Fruit fly (Drosophila melanogaster) whole organism, embryonic: ENCODE measurements around the gene mRpL12.

Experiments
- CG11456 ChIP-seq: fragments of 200-800 bp; sonication (Bioruptor generic); IDR thresholded peaks from 3 replicates; pipeline ENCODE4 v1.3.6; 2022; ENCODE audit warnings: missing biosample characterization, missing genetic modification characterization
- CG11560 ChIP-seq: fragments of 200-800 bp; sonication (Bioruptor generic); IDR thresholded peaks from 3 replicates; pipeline ENCODE4 v1.3.6; 2022; ENCODE audit warnings: missing biosample characterization, missing genetic modification characterization
- CG11723 ChIP-seq: fragments of 200-800 bp; sonication (Bioruptor generic); optimal IDR thresholded peaks from 2 replicates; lab custom pipeline; 2017; ENCODE audit warnings: missing biosample characterization, mild to moderate bottlenecking, missing genetic modification characterization
- CG13123 ChIP-seq: fragments of 200-800 bp; sonication (Bioruptor generic); optimal IDR thresholded peaks from 2 replicates; lab custom pipeline; 2016; ENCODE audit warnings: missing biosample characterization, missing genetic modification characterization
- CG13894 ChIP-seq: fragments of 200-800 bp; sonication (Bioruptor generic); optimal IDR thresholded peaks from 3 replicates; lab custom pipeline; 2018; ENCODE audit warnings: missing biosample characterization, mild to moderate bottlenecking, missing genetic modification characterization, moderate library complexity
- CG14710 ChIP-seq: fragments of 200-800 bp; sonication (Bioruptor generic); optimal IDR thresholded peaks from 3 replicates; lab custom pipeline; 2019; ENCODE audit warnings: missing biosample characterization, mild to moderate bottlenecking, missing genetic modification characterization, moderate library complexity
- CG15073 ChIP-seq: fragments of 200-800 bp; sonication (Bioruptor generic); optimal IDR thresholded peaks from 2 replicates; lab custom pipeline; 2016; ENCODE audit warnings: missing biosample characterization, missing genetic modification characterization
- CG15269 ChIP-seq: fragments of 200-800 bp; sonication (Bioruptor generic); optimal IDR thresholded peaks from 2 replicates; lab custom pipeline; 2018; ENCODE audit warnings: missing biosample characterization, mild to moderate bottlenecking, missing genetic modification characterization, moderate library complexity
- CG1647 ChIP-seq: fragments of 200-800 bp; sonication (Bioruptor generic); optimal IDR thresholded peaks from 3 replicates; lab custom pipeline; 2016; ENCODE audit warnings: missing biosample characterization, missing genetic modification characterization
- CG16779 ChIP-seq: fragments of 200-800 bp; sonication (Bioruptor generic); IDR thresholded peaks from 2 replicates; pipeline ENCODE4 v1.3.6; 2022; ENCODE audit warnings: missing biosample characterization, missing genetic modification characterization
- CG16815 ChIP-seq: fragments of 200-800 bp; sonication (Bioruptor generic); optimal IDR thresholded peaks from 3 replicates; lab custom pipeline; 2017; ENCODE audit warnings: missing biosample characterization, mild to moderate bottlenecking, missing genetic modification characterization
- CG18011 ChIP-seq: fragments of 200-800 bp; sonication (Bioruptor generic); optimal IDR thresholded peaks from 2 replicates; lab custom pipeline; 2017; ENCODE audit warnings: missing biosample characterization, missing genetic modification characterization, mild to moderate bottlenecking, moderate library complexity, missing genotype
- CG18476 ChIP-seq: fragments of 200-800 bp; sonication (Bioruptor generic); optimal IDR thresholded peaks from 2 replicates; lab custom pipeline; 2016; ENCODE audit warnings: missing biosample characterization, mild to moderate bottlenecking, missing genetic modification characterization
- CG18619 ChIP-seq: fragments of 200-800 bp; sonication (Bioruptor generic); optimal IDR thresholded peaks from 3 replicates; lab custom pipeline; 2017; ENCODE audit warnings: missing biosample characterization, mild to moderate bottlenecking, missing genetic modification characterization
- CG33213 ChIP-seq: fragments of 200-800 bp; sonication (Bioruptor generic); optimal IDR thresholded peaks from 3 replicates; lab custom pipeline; 2016; ENCODE audit warnings: missing biosample characterization, missing genetic modification characterization
- CG3847 ChIP-seq: fragments of 200-800 bp; sonication (Bioruptor generic); IDR thresholded peaks from 2 replicates; pipeline ENCODE4 v1.3.6; 2022; ENCODE audit warnings: missing biosample characterization, missing genetic modification characterization
- CG6689 ChIP-seq: fragments of 200-800 bp; sonication (Bioruptor generic); IDR thresholded peaks from 2 replicates; pipeline ENCODE4 v1.3.6; 2022; ENCODE audit warnings: missing biosample characterization, missing genetic modification characterization
- CG8290 ChIP-seq, 3 experiments: fragments of 200-800 bp; sonication (Bioruptor generic); optimal IDR thresholded peaks; 2 replicates each; lab custom pipeline; 2016 to 2019; ENCODE audit warnings: missing biosample characterization in 3 of 3, missing genetic modification characterization in 3 of 3, mild to moderate bottlenecking in 2 of 3, moderate library complexity in 1 of 3
- D ChIP-seq, 2 experiments: fragments of 200-800 bp in 1 of 2; fragments of >200 bp in 1 of 2; sonication (Bioruptor generic) in 1 of 2; optimal IDR thresholded peaks; 2 replicates in 1 of 2; 3 replicates in 1 of 2; lab custom pipeline; 2017; ENCODE audit warnings: mild to moderate bottlenecking in 1 of 2, missing biosample characterization in 1 of 2, missing genetic modification characterization in 1 of 2, missing genetic modification reagents in 1 of 2
- Eip74EF ChIP-seq, 2 experiments: fragments of 200-800 bp in 1 of 2; fragments of >200 bp in 1 of 2; sonication (Bioruptor generic) in 1 of 2; optimal IDR thresholded peaks; 2 replicates each; lab custom pipeline; 2017 to 2019; ENCODE audit warnings: missing biosample characterization in 2 of 2, missing genetic modification characterization in 2 of 2, mild to moderate bottlenecking in 1 of 2, moderate library complexity in 1 of 2
- Jarid2 ChIP-seq: fragments of 200-800 bp; sonication (Bioruptor generic); optimal IDR thresholded peaks from 3 replicates; lab custom pipeline; 2017; ENCODE audit warnings: mild to moderate bottlenecking, missing biosample characterization, missing genetic modification reagents, missing genetic modification characterization
- Nf-YC ChIP-seq: fragments of 200-800 bp; optimal IDR thresholded peaks from 3 replicates; lab custom pipeline; 2019; ENCODE audit warnings: missing biosample characterization, mild to moderate bottlenecking, missing genetic modification characterization, moderate library complexity
- Pdp1 ChIP-seq, 2 experiments: fragments of 200-800 bp; sonication (Bioruptor generic); optimal IDR thresholded peaks; 3 replicates each; lab custom pipeline; 2016; ENCODE audit warnings: missing biosample characterization in 2 of 2, missing genetic modification characterization in 2 of 2, mild to moderate bottlenecking in 1 of 2, moderate library complexity in 1 of 2
- Ptx1 ChIP-seq: fragments of 200-800 bp; sonication (Bioruptor generic); IDR thresholded peaks from 2 replicates; pipeline ENCODE4 v1.3.6; 2022; ENCODE audit warnings: missing biosample characterization, missing genetic modification characterization
- Rfx ChIP-seq: fragments of 200-800 bp; sonication (Bioruptor generic); IDR thresholded peaks from 2 replicates; pipeline ENCODE4 v1.3.6; 2022; ENCODE audit warnings: missing biosample characterization, missing genetic modification characterization
- ab ChIP-seq: fragments of 200-800 bp; sonication (Bioruptor generic); optimal IDR thresholded peaks from 2 replicates; lab custom pipeline; 2016; ENCODE audit warnings: missing biosample characterization, missing genetic modification characterization
- ap ChIP-seq: fragments of 200-800 bp; sonication (Bioruptor generic); IDR thresholded peaks from 2 replicates; pipeline ENCODE4 v1.3.6; 2022; ENCODE audit warnings: missing biosample characterization, missing genetic modification characterization
- cg ChIP-seq: fragments of 200-800 bp; sonication (Bioruptor generic); optimal IDR thresholded peaks from 3 replicates; lab custom pipeline; 2019; ENCODE audit warnings: missing biosample characterization, mild to moderate bottlenecking, missing genetic modification characterization, moderate library complexity
- dati ChIP-seq: fragments of 200-800 bp; sonication (Bioruptor generic); IDR thresholded peaks from 2 replicates; pipeline ENCODE4 v1.3.6; 2022; ENCODE audit warnings: missing biosample characterization, missing genetic modification characterization
- disco-r ChIP-seq: fragments of 200-800 bp; sonication (Bioruptor generic); optimal IDR thresholded peaks from 2 replicates; lab custom pipeline; 2016; ENCODE audit warnings: missing biosample characterization, missing genetic modification characterization
- ftz-f1 ChIP-seq: fragments of 200-800 bp; sonication (Bioruptor generic); optimal IDR thresholded peaks from 2 replicates; lab custom pipeline; 2016; ENCODE audit warnings: missing biosample characterization, missing genetic modification characterization
- insv ChIP-seq, 2 experiments: fragments of 200-800 bp; sonication (Bioruptor generic); optimal IDR thresholded peaks; 3 replicates each; lab custom pipeline; 2016 to 2018; ENCODE audit warnings: missing biosample characterization in 2 of 2, missing genetic modification characterization in 2 of 2
- lola ChIP-seq, 3 experiments: fragments of >200 bp in 2 of 3; fragments of 200-800 bp in 1 of 3; sonication (Bioruptor generic) in 1 of 3; optimal IDR thresholded peaks; 2 replicates each; lab custom pipeline; 2017 to 2019; ENCODE audit warnings: missing biosample characterization in 3 of 3, missing genetic modification characterization in 3 of 3, mild to moderate bottlenecking in 1 of 3, moderate library complexity in 1 of 3
- lov ChIP-seq, 2 experiments: fragments of 200-800 bp in 1 of 2; fragments of >200 bp in 1 of 2; sonication (Bioruptor generic) in 1 of 2; IDR thresholded peaks in 1 of 2; optimal IDR thresholded peaks in 1 of 2; 2 replicates in 1 of 2; 3 replicates in 1 of 2; pipeline versions ENCODE4 v1.3.6 to Lab custom; 2017 to 2022; ENCODE audit warnings: missing biosample characterization in 1 of 2, missing genetic modification characterization in 1 of 2
- nmo ChIP-seq: fragments of 200-800 bp; sonication (Bioruptor generic); optimal IDR thresholded peaks from 2 replicates; lab custom pipeline; 2018; ENCODE audit warnings: missing biosample characterization, mild to moderate bottlenecking, missing genetic modification characterization, moderate library complexity
- nom ChIP-seq: fragments of 200-800 bp; sonication (Bioruptor generic); optimal IDR thresholded peaks from 2 replicates; lab custom pipeline; 2017; ENCODE audit warnings: missing biosample characterization, missing genetic modification characterization, mild to moderate bottlenecking, moderate library complexity, missing genetic modification reagents
- oc ChIP-seq: fragments of 200-800 bp; sonication (Bioruptor generic); optimal IDR thresholded peaks from 2 replicates; lab custom pipeline; 2018; ENCODE audit warnings: missing biosample characterization, mild to moderate bottlenecking, missing genetic modification characterization, moderate library complexity
- org-1 ChIP-seq: fragments of 200-800 bp; sonication (Bioruptor generic); optimal IDR thresholded peaks from 2 replicates; lab custom pipeline; 2017; ENCODE audit warnings: missing biosample characterization, missing genetic modification characterization
- prd ChIP-seq, 3 experiments: fragments of >200 bp in 2 of 3; fragments of 200-800 bp in 1 of 3; sonication (Bioruptor generic) in 1 of 3; optimal IDR thresholded peaks in 2 of 3; IDR thresholded peaks in 1 of 3; 2 replicates in 2 of 3; 3 replicates in 1 of 3; pipeline versions ENCODE4 v1.3.6 to Lab custom; 2017 to 2022; ENCODE audit warnings: missing biosample characterization in 1 of 3, missing genetic modification characterization in 1 of 3
- ranshi ChIP-seq: fragments of 200-800 bp; sonication (Bioruptor generic); IDR thresholded peaks from 2 replicates; pipeline ENCODE4 v1.3.6; 2022; ENCODE audit warnings: missing biosample characterization, missing genetic modification characterization
- rib ChIP-seq: fragments of 200-800 bp; sonication (Bioruptor generic); IDR thresholded peaks from 2 replicates; pipeline ENCODE4 v1.3.6; 2022; ENCODE audit warnings: missing biosample characterization, missing genetic modification characterization
- sens ChIP-seq: fragments of 200-800 bp; sonication (Bioruptor generic); peaks from one replicate; lab custom pipeline; 2016; ENCODE audit warnings: missing biosample characterization, missing genetic modification characterization
- sens-2 ChIP-seq: fragments of 200-800 bp; sonication (Bioruptor generic); IDR thresholded peaks from 2 replicates; pipeline ENCODE4 v1.3.6; 2022; ENCODE audit warnings: missing biosample characterization, missing genetic modification characterization
- slbo ChIP-seq: fragments of 200-800 bp; sonication (Bioruptor generic); IDR thresholded peaks from 2 replicates; pipeline ENCODE4 v1.3.6; 2022; ENCODE audit warnings: missing biosample characterization, missing genetic modification characterization
- slp2 ChIP-seq: fragments of 200-800 bp; sonication (Bioruptor generic); optimal IDR thresholded peaks from 2 replicates; lab custom pipeline; 2016; ENCODE audit warnings: missing biosample characterization, missing genetic modification characterization
- tna ChIP-seq: fragments of 200-800 bp; sonication (Bioruptor generic); IDR thresholded peaks from 2 replicates; pipeline ENCODE4 v1.3.6; 2022; ENCODE audit warnings: missing biosample characterization, missing genetic modification characterization; ENCODE audit not compliant: partially characterized antibody
- toy ChIP-seq: fragments of 200-800 bp; sonication (Bioruptor generic); IDR thresholded peaks from 2 replicates; pipeline ENCODE4 v1.3.6; 2022; ENCODE audit warnings: missing biosample characterization, missing genetic modification characterization
- vnd ChIP-seq: fragments of 200-800 bp; sonication (Bioruptor generic); IDR thresholded peaks from 3 replicates; pipeline ENCODE4 v1.3.6; 2022; ENCODE audit warnings: missing biosample characterization, missing genetic modification characterization; ENCODE audit not compliant: partially characterized antibody
- z ChIP-seq: fragments of 200-800 bp; sonication (Bioruptor generic); IDR thresholded peaks from 3 replicates; pipeline ENCODE4 v1.3.6; 2022; ENCODE audit warnings: missing biosample characterization, missing genetic modification characterization

Gene mRpL12

DNA sequence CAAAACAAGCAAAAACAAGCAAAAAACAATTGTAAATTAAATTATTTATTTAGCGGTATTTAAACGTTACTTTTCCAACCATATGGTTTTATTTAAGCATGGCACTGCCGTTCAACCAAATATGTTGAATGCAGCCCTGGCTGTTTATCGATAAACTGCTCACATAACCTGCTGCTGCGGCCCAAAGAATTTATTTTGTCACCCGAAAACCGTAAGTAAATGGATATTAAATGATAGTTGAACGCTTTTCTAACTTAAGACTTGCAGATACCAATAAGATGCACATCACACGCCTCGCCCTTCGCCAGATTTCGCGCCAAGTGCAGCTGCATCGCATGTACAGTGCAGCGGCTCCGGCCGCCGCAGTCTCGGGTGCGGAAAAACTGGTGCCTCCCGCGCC lies at the start of gene mRpL12 (continued):
- TF ChIP-seq Pdp1 (GFP tag; optimal IDR thresholded peaks at IDR 0.05; lab: Kevin White, UChicago) = peak in 1 of 2 experiments; percentile 98
- TF ChIP-seq nmo (GFP tag; lab: Kevin White, UChicago) = peak; percentile 2
- no peak for TF ChIP-seq slp2 (GFP tag; lab: Kevin White, UChicago)
- TF ChIP-seq tna = no peak
- no peak for TF ChIP-seq CG11560
- TF ChIP-seq sens-2 (GFP tag; lab: Robert Waterston, UW) = no peak
- no peak for TF ChIP-seq ranshi (GFP tag; lab: Robert Waterston, UW)
- no peak for TF ChIP-seq CG15073
- no peak for TF ChIP-seq Ptx1
- TF ChIP-seq CG18619 (GFP tag; lab: Kevin White, UChicago) = no peak
- no peak for TF ChIP-seq CG11723 (GFP tag; lab: Kevin White, UChicago)
- TF ChIP-seq lov (optimal IDR thresholded peaks at IDR 0.05; lab: Kevin White, UChicago) = no peak
- no peak for TF ChIP-seq lov (GFP tag; IDR thresholded peaks at IDR 0.05; lab: Robert Waterston, UW)
- no peak for TF ChIP-seq toy
- TF ChIP-seq CG13123 = no peak
- no peak for TF ChIP-seq CG15269 (tag; lab: Kevin White, UChicago)
- TF ChIP-seq CG11456 (GFP tag; lab: Robert Waterston, UW) = no peak
- TF ChIP-seq Jarid2 (GFP tag; lab: Kevin White, UChicago) = no peak
- TF ChIP-seq CG33213 (GFP tag; lab: Kevin White, UChicago) = no peak
- peak; percentile 40 for TF ChIP-seq sens (GFP tag; lab: Kevin White, UChicago)
- no peak for TF ChIP-seq Eip74EF (GFP tag; optimal IDR thresholded peaks at IDR 0.05; lab: Kevin White, UChicago)
- TF ChIP-seq CG18476 (GFP tag; lab: Kevin White, UChicago) = no peak
- TF ChIP-seq lola (GFP tag; optimal IDR thresholded peaks at IDR 0.05; lab: Kevin White, UChicago) = no peak
- no peak for TF ChIP-seq disco-r (GFP tag; lab: Kevin White, UChicago)
- TF ChIP-seq CG13894 (tag; lab: Kevin White, UChicago) = no peak
- no peak for TF ChIP-seq Nf-YC (tag; lab: Kevin White, UChicago)
- TF ChIP-seq slbo (GFP tag; lab: Robert Waterston, UW) = 0 out of 2 replicates have a peak, but pooled peaks have one; percentile 25
- TF ChIP-seq CG1647 (GFP tag; lab: Kevin White, UChicago) = no peak
- no peak for TF ChIP-seq CG18011 (GFP tag; lab: Kevin White, UChicago)

DNA sequence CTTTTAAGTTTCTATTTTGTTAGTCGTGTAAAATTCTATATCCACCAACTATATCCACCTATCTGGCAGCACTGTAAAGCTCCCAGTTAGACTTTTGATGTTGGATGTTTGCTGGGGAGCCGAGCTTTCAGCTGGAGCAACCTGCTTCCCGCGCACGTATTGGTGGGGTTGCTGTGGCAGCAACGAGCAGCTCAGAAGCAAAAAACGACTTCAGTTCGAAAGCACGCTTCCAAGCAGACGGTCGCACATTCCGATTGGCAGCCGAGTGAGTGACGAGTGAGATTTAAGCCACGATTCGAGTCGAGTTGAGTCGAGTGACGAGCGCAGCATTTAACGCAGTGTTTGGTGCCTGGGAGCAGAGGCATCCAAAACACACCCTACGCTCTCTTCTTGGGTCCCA lies 44.3 kb upstream of the mRpL12 start, which contains the start of the genes Tsp66E and mfr:
Gene Tsp66E, plus strand, starts transcription at position 168 of the 400 bp plus-strand sequence.
Gene mfr, minus strand, starts transcription at position 340 of the 400 bp plus-strand sequence.
- no peak for TF ChIP-seq CG3847
- peak; percentile 57 for TF ChIP-seq oc (tag; lab: Kevin White, UChicago)
- peak; percentile 20 for TF ChIP-seq ftz-f1 (GFP tag; lab: Kevin White, UChicago)
- peak; percentile 88 for TF ChIP-seq nom (GFP tag; lab: Kevin White, UChicago)
- peak; percentile 96 for TF ChIP-seq CG16779 (GFP tag; lab: Robert Waterston, UW)
- TF ChIP-seq ab (GFP tag; lab: Kevin White, UChicago) = no peak
- no peak for TF ChIP-seq CG6689 (GFP tag; lab: Robert Waterston, UW)
- no peak for TF ChIP-seq D (optimal IDR thresholded peaks at IDR 0.05; lab: Kevin White, UChicago)
- TF ChIP-seq D (GFP tag; optimal IDR thresholded peaks at IDR 0.05; lab: Kevin White, UChicago) = no peak
- peak; percentile 89 for TF ChIP-seq z (GFP tag; lab: Robert Waterston, UW)
- TF ChIP-seq CG16815 (GFP tag; lab: Kevin White, UChicago) = no peak
- no peak for TF ChIP-seq dati (GFP tag; lab: Robert Waterston, UW)
- no peak for TF ChIP-seq vnd (GFP tag; lab: Robert Waterston, UW)
- peak; percentile 52; the same call in 1 of the 2 replicates for TF ChIP-seq rib (GFP tag; lab: Robert Waterston, UW)
- TF ChIP-seq insv (GFP tag; optimal IDR thresholded peaks at IDR 0.05; lab: Kevin White, UChicago) = no peak
- no peak; the same call in 1 of the 2 replicates for TF ChIP-seq tna
- no peak for TF ChIP-seq org-1 (GFP tag; lab: Kevin White, UChicago)
- no peak for TF ChIP-seq ap (GFP tag; lab: Robert Waterston, UW)
- peak; percentile 27 for TF ChIP-seq cg
- TF ChIP-seq Rfx (GFP tag; lab: Robert Waterston, UW) = peak; percentile 31; the same call in 1 of the 2 replicates
- TF ChIP-seq CG14710 (tag; lab: Kevin White, UChicago) = no peak
- TF ChIP-seq CG8290 (GFP tag; optimal IDR thresholded peaks at IDR 0.05; lab: Kevin White, UChicago) = no peak
- TF ChIP-seq CG8290 (tag; optimal IDR thresholded peaks at IDR 0.05; lab: Kevin White, UChicago) = no peak
- no peak for TF ChIP-seq prd (optimal IDR thresholded peaks at IDR 0.05; lab: Kevin White, UChicago)
- no peak for TF ChIP-seq prd (GFP tag; IDR thresholded peaks at IDR 0.05; lab: Robert Waterston, UW)
